Worm (Caenorhabditis elegans): ENCODE measurements around the gene oxy-4.

oxy-4 gene

DNA sequence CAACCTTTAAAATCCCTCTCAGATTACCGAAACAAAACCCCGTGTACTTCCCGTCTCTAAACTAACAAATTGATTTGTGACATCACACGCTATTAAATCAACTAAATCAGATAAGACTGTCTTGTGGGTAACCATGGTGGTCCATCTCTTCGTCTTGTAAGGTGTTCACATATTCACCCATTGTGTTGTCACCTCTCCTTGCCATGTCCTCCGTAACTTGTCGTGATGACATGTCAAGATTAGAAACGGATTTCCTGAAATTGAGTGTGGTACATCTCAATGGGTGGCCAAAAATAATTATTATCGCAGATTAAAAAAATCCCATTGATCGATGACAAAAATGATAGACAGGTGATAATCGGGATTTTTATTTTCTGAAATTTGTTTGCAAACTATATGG lies 34.2 kb downstream of the oxy-4 start:
- no peak for TF ChIP-seq daf-19 (GFP tag; conservative IDR thresholded peaks at IDR 0.05)
- TF ChIP-seq ZK546.5 (tag; optimal IDR thresholded peaks at IDR 0.05), result no peak
- TF ChIP-seq lin-38 (GFP tag; IDR thresholded peaks at IDR 0.05), result no peak
- TF ChIP-seq dmd-8 (GFP tag; IDR thresholded peaks at IDR 0.05), result no peak
- TF ChIP-seq duxl-1 (tag; optimal IDR thresholded peaks at IDR 0.05; ENCODE audit: poor library complexity), result no peak
- peak in 1 of 2 experiments; percentile 61 for TF ChIP-seq unc-62 (GFP tag; optimal IDR thresholded peaks at IDR 0.05 in 1 of 2)
- no peak for TF ChIP-seq unc-62 (tag; optimal IDR thresholded peaks at IDR 0.05)
- TF ChIP-seq snpc-1.2 (GFP tag; IDR thresholded peaks at IDR 0.05), result no peak
- no peak for TF ChIP-seq lsy-2 (tag; optimal IDR thresholded peaks at IDR 0.05)

DNA sequence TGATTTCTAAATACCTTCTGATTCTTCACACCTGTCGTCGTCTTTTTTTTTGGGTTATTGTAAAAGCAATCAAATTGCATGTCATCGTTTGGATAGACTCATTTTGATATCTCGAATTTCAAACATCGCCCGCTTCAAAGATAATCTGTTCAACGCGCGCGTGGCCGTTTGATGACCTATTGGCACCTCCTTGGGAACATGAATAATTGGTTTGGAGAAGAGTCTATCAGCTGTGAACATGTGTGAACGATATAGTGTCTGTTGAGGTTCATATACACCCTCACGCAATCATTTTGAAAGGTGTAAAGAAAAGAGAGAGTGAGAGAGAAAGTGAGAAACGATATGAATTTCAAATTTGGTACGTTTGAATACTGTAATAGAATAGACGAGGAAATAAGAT lies 38.0 kb downstream of the oxy-4 start:
- no peak for TF ChIP-seq spr-3 (GFP tag; optimal IDR thresholded peaks at IDR 0.05)
- peak; percentile 74 for TF ChIP-seq aha-1 (tag)

DNA sequence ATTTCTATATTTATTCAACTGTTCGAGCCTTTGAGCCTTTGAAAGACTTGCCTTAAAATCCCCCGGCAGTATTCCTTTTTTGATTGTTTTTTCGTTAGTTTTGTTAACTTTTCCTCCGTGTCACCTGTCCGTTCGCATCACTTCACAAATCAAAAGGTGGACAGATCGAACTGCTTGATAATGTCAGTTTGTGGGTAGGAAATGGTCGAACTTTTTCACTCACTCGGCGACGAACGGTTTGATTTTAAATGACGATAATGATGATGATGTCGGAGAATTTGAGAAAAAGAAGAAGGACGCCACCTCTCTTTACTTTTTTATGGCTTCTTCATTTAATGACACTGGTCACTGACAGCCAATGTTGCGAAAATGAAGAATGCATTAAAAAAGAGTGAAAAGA lies 39.5 kb downstream of the oxy-4 start:
- TF ChIP-seq ces-1 (GFP tag; optimal IDR thresholded peaks at IDR 0.05) (no peak), T26A8.4 (GFP tag; IDR thresholded peaks at IDR 0.05) (no peak), spr-3 (GFP tag; optimal IDR thresholded peaks at IDR 0.05) (no peak), ceh-28 (tag; optimal IDR thresholded peaks at IDR 0.05) (no peak), Y75B8A.6 (GFP tag; IDR thresholded peaks at IDR 0.05) (no peak), nhr-41 (GFP tag; IDR thresholded peaks at IDR 0.05) (no peak), hlh-30 (tag; optimal IDR thresholded peaks at IDR 0.05; ENCODE audit: insufficient read depth) (no peak), dpl-1 (GFP tag; optimal IDR thresholded peaks at IDR 0.05) (no peak), set-16 (GFP tag; IDR thresholded peaks at IDR 0.05) (no peak), aly-2 (tag; optimal IDR thresholded peaks at IDR 0.05) (no peak)

DNA sequence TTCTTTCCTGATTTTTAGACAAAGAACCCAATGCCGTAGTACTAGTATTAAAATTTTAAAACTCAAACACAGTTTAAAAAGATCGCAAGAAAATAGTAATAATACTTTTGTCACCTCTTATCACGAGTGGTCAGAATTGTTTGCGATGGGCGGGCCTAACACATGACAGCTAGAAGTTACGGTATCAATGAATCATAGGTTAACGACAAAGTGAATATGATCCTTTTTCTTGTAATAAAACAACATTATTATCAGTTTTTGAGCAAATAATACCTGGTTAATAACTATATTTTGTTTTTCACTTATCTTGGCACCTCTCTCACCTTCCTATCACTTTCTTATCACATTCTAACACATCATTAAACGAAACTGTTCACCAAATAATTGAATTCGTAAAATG lies 45.6 kb downstream of the oxy-4 start:
- TF ChIP-seq ZK337.2 (GFP tag; IDR thresholded peaks at IDR 0.05), result no peak
- TF ChIP-seq fos-1 (tag; optimal IDR thresholded peaks at IDR 0.05), result no peak
- no peak for TF ChIP-seq Y48G9A.11 (GFP tag; IDR thresholded peaks at IDR 0.05)
- TF ChIP-seq unc-62 (GFP tag; optimal IDR thresholded peaks at IDR 0.05 in 1 of 2), result peak in 1 of 2 experiments; percentile 94
- no peak for TF ChIP-seq unc-62 (tag; optimal IDR thresholded peaks at IDR 0.05)
- TF ChIP-seq nhr-76 (tag; optimal IDR thresholded peaks at IDR 0.05), result no peak
- TF ChIP-seq hlh-11 (tag; optimal IDR thresholded peaks at IDR 0.05), result peak; percentile 23
- no peak for TF ChIP-seq D1046.2 (GFP tag; IDR thresholded peaks at IDR 0.05)
- no peak for TF ChIP-seq daf-16 (GFP tag; optimal IDR thresholded peaks at IDR 0.05)
- TF ChIP-seq daf-16 (tag; optimal IDR thresholded peaks at IDR 0.05), result peak; percentile 73
- no peak for TF ChIP-seq zag-1 (tag; optimal IDR thresholded peaks at IDR 0.05)
- no peak for TF ChIP-seq F44E2.7 (GFP tag; IDR thresholded peaks at IDR 0.05)
- peak; percentile 35 for TF ChIP-seq nhr-28 (tag; optimal IDR thresholded peaks at IDR 0.05)
- TF ChIP-seq dmd-6 (GFP tag; IDR thresholded peaks at IDR 0.05), result peak; percentile 8; the same call in 1 of the 2 replicates
- TF ChIP-seq R02D3.7 (tag; optimal IDR thresholded peaks at IDR 0.05), result no peak
- no peak for TF ChIP-seq mdt-29 (GFP tag; IDR thresholded peaks at IDR 0.05)
- peak; percentile 92 for TF ChIP-seq php-3 (GFP tag; IDR thresholded peaks at IDR 0.05)
- TF ChIP-seq pqm-1 (tag; optimal IDR thresholded peaks at IDR 0.05), result peak; percentile 12

DNA sequence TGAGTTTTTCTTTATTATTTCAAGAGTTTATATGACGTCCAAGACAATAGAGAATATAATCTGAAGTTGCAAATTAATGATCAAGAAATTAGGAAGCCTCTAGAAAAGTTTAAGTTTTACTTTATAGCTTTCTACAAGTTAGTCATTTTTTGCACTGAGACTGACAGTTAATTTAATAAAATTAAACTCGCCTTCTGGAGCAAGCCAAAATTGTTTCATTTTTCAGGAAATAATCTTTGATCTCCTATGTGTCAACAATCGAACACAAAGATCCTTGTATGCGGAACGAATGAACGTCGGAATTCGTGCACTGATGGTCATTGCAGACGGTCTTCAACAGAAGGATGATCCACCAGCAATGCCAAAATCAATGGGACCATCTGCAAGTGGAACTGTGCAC lies 46.2 kb downstream of the oxy-4 start:
- TF ChIP-seq ceh-62 (tag; optimal IDR thresholded peaks at IDR 0.05) (no peak), ceh-20 (GFP tag; IDR thresholded peaks at IDR 0.05) (no peak), aha-1 (tag) (peak; percentile 93), zip-11 (GFP tag; IDR thresholded peaks at IDR 0.05) (no peak), lsy-2 (tag; optimal IDR thresholded peaks at IDR 0.05) (no peak), mep-1 (tag; optimal IDR thresholded peaks at IDR 0.05) (no peak)

Measured in whole organism, L4 larva.